Worm (Caenorhabditis elegans): ENCODE results near the gene sox-3.

sox-3 gene

ce11 chrX:14731828-14732331 is 39.1 kb upstream of the sox-3 start, which contains the start of gene F33C8.4:
TSS of gene F33C8.4 (plus strand) at chrX:14732281.
- TF ChIP-seq zip-8 (tag; optimal IDR thresholded peaks at IDR 0.05): no peak
- TF ChIP-seq mab-5 (tag; optimal IDR thresholded peaks at IDR 0.05): no peak
- no peak for TF ChIP-seq ztf-11 (tag; optimal IDR thresholded peaks at IDR 0.05)
- TF ChIP-seq cnd-1 (tag; optimal IDR thresholded peaks at IDR 0.05): no peak
- no peak for TF ChIP-seq ceh-43 (GFP tag; optimal IDR thresholded peaks at IDR 0.05)
- no peak for TF ChIP-seq nhr-237 (tag; optimal IDR thresholded peaks at IDR 0.05)
- no peak for TF ChIP-seq lin-32 (GFP tag; optimal IDR thresholded peaks at IDR 0.05)
- TF ChIP-seq hlh-1 (tag; optimal IDR thresholded peaks at IDR 0.05): peak; percentile 45
- no peak for TF ChIP-seq lin-13 (tag; optimal IDR thresholded peaks at IDR 0.05)
- peak; percentile 36 for TF ChIP-seq unc-120 (tag; optimal IDR thresholded peaks at IDR 0.05; ENCODE audit: poor library complexity, severe bottlenecking)
- TF ChIP-seq unc-62 (GFP tag; optimal IDR thresholded peaks at IDR 0.05): peak; percentile 53
- no peak for TF ChIP-seq nhr-76 (tag; optimal IDR thresholded peaks at IDR 0.05)
- no peak for TF ChIP-seq ces-1 (GFP tag; optimal IDR thresholded peaks at IDR 0.05)
- no peak for TF ChIP-seq blmp-1 (tag; optimal IDR thresholded peaks at IDR 0.05)

ce11 chrX:14729319-14729718 is 36.5 kb upstream of the sox-3 start, which contains the start of gene tsp-8:
TSS of gene tsp-8 (minus strand) at chrX:14729503.
- TF ChIP-seq lin-32 (GFP tag; optimal IDR thresholded peaks at IDR 0.05) (no peak), hlh-1 (tag; optimal IDR thresholded peaks at IDR 0.05) (peak; percentile 54), unc-39 (tag; optimal IDR thresholded peaks at IDR 0.05) (no peak), ceh-83 (GFP tag; optimal IDR thresholded peaks at IDR 0.05) (no peak)

- TF ChIP-seq lin-32 (GFP tag; optimal IDR thresholded peaks at IDR 0.05) (no peak), elt-1 (tag; optimal IDR thresholded peaks at IDR 0.05; ENCODE audit: borderline replicate concordance, insufficient read depth) (no peak)
Measured at ce11 chrX:14724935-14725334, 32.1 kb upstream of the sox-3 start.

DNA sequence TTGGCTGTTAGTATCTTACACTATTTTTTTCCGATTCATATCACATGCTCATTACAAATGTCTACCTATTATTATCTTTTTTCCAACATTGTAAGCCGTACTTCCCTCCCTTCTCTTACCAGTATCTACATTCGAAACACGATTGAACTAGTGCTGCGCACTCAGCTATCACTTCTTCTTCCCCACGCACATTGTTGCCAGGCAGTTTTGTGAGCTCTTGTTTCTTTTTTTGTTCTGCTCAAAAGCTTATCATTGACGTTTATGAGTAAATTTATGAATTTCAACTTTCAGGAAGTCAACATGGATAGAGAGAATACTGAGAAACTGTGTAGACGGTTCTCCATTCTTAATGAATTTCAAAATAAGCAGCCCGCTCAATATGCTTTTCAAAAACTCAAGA is 28.3 kb upstream of the sox-3 start, which contains the start of gene F33C8.2:
Gene F33C8.2, plus strand, starts transcription at position 301 of the 400 bp plus-strand sequence.
- TF ChIP-seq unc-39 (tag; optimal IDR thresholded peaks at IDR 0.05) (no peak), tbx-8 (GFP tag; optimal IDR thresholded peaks at IDR 0.05) (no peak), cnd-1 (tag; optimal IDR thresholded peaks at IDR 0.05) (no peak), nhr-28 (tag; optimal IDR thresholded peaks at IDR 0.05) (no peak)

ce11 chrX:14717782-14718181 is 25.0 kb upstream of the sox-3 start:
- TF ChIP-seq ceh-83 (GFP tag; optimal IDR thresholded peaks at IDR 0.05) (no peak), blmp-1 (tag; optimal IDR thresholded peaks at IDR 0.05) (no peak), lin-32 (GFP tag; optimal IDR thresholded peaks at IDR 0.05) (no peak), snpc-4 (tag; optimal IDR thresholded peaks at IDR 0.05) (no peak), lsy-2 (tag; optimal IDR thresholded peaks at IDR 0.05) (no peak), sptf-1 (tag; optimal IDR thresholded peaks at IDR 0.05) (no peak)

ce11 chrX:14715459-14715858 is 22.7 kb upstream of the sox-3 start:
- TF ChIP-seq unc-62 (GFP tag; optimal IDR thresholded peaks at IDR 0.05) (no peak), unc-120 (tag; optimal IDR thresholded peaks at IDR 0.05; ENCODE audit: poor library complexity, severe bottlenecking) (no peak), nhr-237 (tag; optimal IDR thresholded peaks at IDR 0.05) (no peak), sem-2 (GFP tag; optimal IDR thresholded peaks at IDR 0.05) (no peak)

DNA sequence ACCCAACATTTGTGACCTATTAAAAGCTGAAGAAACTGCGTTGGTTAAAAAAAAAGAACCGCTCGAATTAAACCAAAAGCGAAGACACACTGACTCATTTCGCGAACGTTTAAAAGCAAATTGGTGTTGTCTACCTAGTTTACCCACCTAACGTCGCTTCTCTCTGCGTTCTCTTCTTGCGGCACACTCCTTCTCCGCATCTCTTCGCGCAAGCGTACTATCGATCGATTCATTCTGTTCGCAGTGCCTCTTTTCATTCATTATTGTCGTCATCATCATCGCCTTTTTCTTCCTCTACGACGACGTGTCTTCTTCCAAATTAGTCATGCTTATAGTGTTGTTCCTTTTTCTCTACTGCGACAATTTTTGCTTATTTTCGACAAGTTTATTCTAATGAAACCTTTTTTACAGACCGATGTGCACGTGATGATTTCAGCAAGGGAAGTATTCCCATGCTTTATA is 18.4 kb upstream of the sox-3 start, which contains the start of gene atrn-1:
Gene atrn-1, plus strand, starts transcription at position 412 of the 462 bp plus-strand sequence.
- TF ChIP-seq lsy-2 (tag; optimal IDR thresholded peaks at IDR 0.05): no peak
- TF ChIP-seq nhr-76 (tag; optimal IDR thresholded peaks at IDR 0.05): no peak
- peak; percentile 16 for TF ChIP-seq ham-2 (GFP tag; optimal IDR thresholded peaks at IDR 0.05)

- TF ChIP-seq M03D4.4 (tag; optimal IDR thresholded peaks at IDR 0.05): no peak
- no peak for TF ChIP-seq lsy-2 (tag; optimal IDR thresholded peaks at IDR 0.05)
- no peak for TF ChIP-seq sptf-1 (tag; optimal IDR thresholded peaks at IDR 0.05)
- no peak for TF ChIP-seq sem-2 (GFP tag; optimal IDR thresholded peaks at IDR 0.05)
- TF ChIP-seq unc-62 (GFP tag; optimal IDR thresholded peaks at IDR 0.05): no peak
- TF ChIP-seq lin-13 (tag; optimal IDR thresholded peaks at IDR 0.05): no peak
- TF ChIP-seq elt-1 (tag; optimal IDR thresholded peaks at IDR 0.05; ENCODE audit: borderline replicate concordance, insufficient read depth): no peak
- no peak for TF ChIP-seq tbx-8 (GFP tag; optimal IDR thresholded peaks at IDR 0.05)
- TF ChIP-seq flh-1 (GFP tag; optimal IDR thresholded peaks at IDR 0.05): no peak
- TF ChIP-seq unc-39 (tag; optimal IDR thresholded peaks at IDR 0.05): no peak
- no peak for TF ChIP-seq mep-1 (tag; optimal IDR thresholded peaks at IDR 0.05)
- TF ChIP-seq nhr-2 (tag; optimal IDR thresholded peaks at IDR 0.05): no peak
- no peak for TF ChIP-seq snpc-4 (tag; optimal IDR thresholded peaks at IDR 0.05)
Measured at ce11 chrX:14709591-14709990, 16.8 kb upstream of the sox-3 start.

Measured in whole organism, mixed stage, embryonic.